Worm (Caenorhabditis elegans) whole organism, L4 larva: ENCODE data around the gene T21C9.9.

Source experiments
- ama-1 ChIP-seq: fragments of 150-350 bp; optimal IDR thresholded peaks from 2 replicates; lab custom pipeline; 2014; ENCODE audit warnings: inconsistent platforms, mixed read lengths
- hlh-30 ChIP-seq: sonication (generic microtip); optimal IDR thresholded peaks from 2 replicates; lab custom pipeline; 2017; ENCODE audit warnings: antibody characterized with exemption, mild to moderate bottlenecking, missing genetic modification characterization, missing compliant biosample characterization; ENCODE audit not compliant: insufficient read depth
- madf-9 ChIP-seq: fragments of 200-800 bp; sonication (Bioruptor generic); conservative IDR thresholded peaks from 2 replicates; pipeline ENCODE4 v1.3.6; 2022; ENCODE audit warnings: missing genetic modification reagents, missing genetic modification characterization, missing compliant biosample characterization
- mdl-1 ChIP-seq, 2 experiments: fragments of 150-350 bp in 1 of 2; sonication (generic microtip) in 1 of 2; optimal IDR thresholded peaks; 2 replicates each; lab custom pipeline; 2014 to 2017; ENCODE audit warnings: missing biosample characterization in 2 of 2, missing genetic modification characterization in 2 of 2

- TF ChIP-seq madf-9 (GFP tag; lab: Robert Waterston, UW) (no peak), ama-1 (lab: Kevin White, UChicago) (no peak), hlh-30 (no peak), mdl-1 (tag; optimal IDR thresholded peaks at IDR 0.05; lab: Kevin White, UChicago) (no peak)
Observed at ce11 chrV:10574197-10574596, 18.2 kb downstream of the T21C9.9 start.
